Worm (Caenorhabditis elegans): ENCODE measurements around the gene F44G4.6.

DNA sequence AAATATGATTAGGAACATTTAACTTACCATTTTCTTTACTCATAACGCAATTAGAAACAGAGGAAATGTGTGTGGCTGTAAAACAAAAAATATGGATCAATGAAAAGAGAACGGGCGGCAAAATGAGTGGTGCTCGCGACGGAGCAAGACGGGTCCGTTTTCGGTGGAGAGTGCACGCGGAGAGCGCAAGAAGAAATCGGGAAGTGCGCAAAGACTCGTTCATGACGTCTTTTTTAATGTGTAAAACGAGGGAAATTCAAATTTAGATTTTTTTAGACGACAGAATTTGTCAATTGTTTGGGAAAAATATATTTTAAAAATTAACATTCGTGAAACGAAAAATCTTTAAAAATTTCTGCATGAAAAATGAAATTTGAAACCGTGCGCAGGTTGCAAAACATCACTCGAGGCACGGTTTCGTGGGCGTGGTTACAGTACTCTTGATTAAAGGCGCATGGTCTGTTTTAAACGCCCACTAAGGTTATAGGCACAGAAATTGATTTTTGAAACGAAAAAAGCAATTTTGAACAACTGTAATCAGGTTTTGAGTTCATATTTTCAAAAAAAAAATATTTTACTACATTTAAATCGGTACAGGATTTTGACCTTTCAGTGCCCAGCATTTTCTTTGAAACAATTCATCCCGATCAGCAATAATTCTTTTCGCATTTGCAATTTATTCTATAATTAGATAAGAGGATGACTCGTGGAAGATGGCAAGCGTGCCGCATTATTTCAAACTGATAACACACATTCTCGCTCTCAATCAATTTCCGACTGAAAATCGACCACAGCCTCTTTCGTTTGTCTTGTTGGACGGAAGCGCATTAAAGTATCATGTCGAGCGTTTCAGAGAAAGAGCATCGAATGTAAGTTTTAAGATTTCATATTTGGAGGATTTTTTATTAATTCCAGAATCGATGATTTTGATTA lies 32.1 kb downstream of the F44G4.6 start, which contains the start of the genes szy-20 and C18E9.5:
- TF ChIP-seq hmbx-1 (tag; optimal IDR thresholded peaks at IDR 0.05): no peak
- TF ChIP-seq sea-1 (GFP tag; conservative IDR thresholded peaks at IDR 0.05): no peak
- TF ChIP-seq ama-1 (optimal IDR thresholded peaks at IDR 0.05): no peak
- TF ChIP-seq ceh-36 (tag; optimal IDR thresholded peaks at IDR 0.05): no peak
- no peak for TF ChIP-seq scrt-1 (GFP tag; IDR thresholded peaks at IDR 0.05)
- peak; percentile 67 for TF ChIP-seq hmg-4 (GFP tag; optimal IDR thresholded peaks at IDR 0.05)
- TF ChIP-seq B0310.2 (tag; optimal IDR thresholded peaks at IDR 0.05): no peak
- TF ChIP-seq tra-4 (tag; optimal IDR thresholded peaks at IDR 0.05): no peak
- 0 out of 2 replicates have a peak, but pooled peaks have one; percentile 22 for TF ChIP-seq tbx-37 (GFP tag; conservative IDR thresholded peaks at IDR 0.05)
- TF ChIP-seq aly-1 (tag; optimal IDR thresholded peaks at IDR 0.05): no peak
